Worm (Caenorhabditis elegans): ENCODE results near the gene nhr-14.

Gene nhr-14

ce11 chrX:8440001-8440735 is 35.8 kb downstream of the nhr-14 start:
- TF ChIP-seq repo-1 (tag; optimal IDR thresholded peaks at IDR 0.05) (no peak), nhr-80 (tag; optimal IDR thresholded peaks at IDR 0.05) (peak; percentile 70), egl-44 (GFP tag; IDR thresholded peaks at IDR 0.05) (no peak), madf-10 (tag; optimal IDR thresholded peaks at IDR 0.05) (peak; percentile 20), sdz-38 (tag; optimal IDR thresholded peaks at IDR 0.05) (no peak), lin-40 (tag; optimal IDR thresholded peaks at IDR 0.05) (no peak), Y56A3A.18 (GFP tag; IDR thresholded peaks at IDR 0.05) (no peak), somi-1 (GFP tag; optimal IDR thresholded peaks at IDR 0.05) (no peak), efl-1 (GFP tag; optimal IDR thresholded peaks at IDR 0.05) (no peak), tbx-9 (tag; optimal IDR thresholded peaks at IDR 0.05; ENCODE audit: borderline replicate concordance) (no peak), ZK185.1 (tag; optimal IDR thresholded peaks at IDR 0.05; ENCODE audit: poor library complexity, severe bottlenecking) (no peak), F33H1.4 (GFP tag; IDR thresholded peaks at IDR 0.05) (no peak), atf-7 (tag; optimal IDR thresholded peaks at IDR 0.05) (peak; percentile 22)

- TF ChIP-seq Y56A3A.18 (GFP tag; IDR thresholded peaks at IDR 0.05) (no peak), ama-1 (optimal IDR thresholded peaks at IDR 0.05) (no peak), ama-1 (GFP tag; optimal IDR thresholded peaks at IDR 0.05) (no peak), Y53F4B.3 (GFP tag; IDR thresholded peaks at IDR 0.05) (no peak), zim-3 (tag; optimal IDR thresholded peaks at IDR 0.05) (no peak), Y95B8A.8 (GFP tag; IDR thresholded peaks at IDR 0.05) (no peak), ceh-27 (GFP tag; optimal IDR thresholded peaks at IDR 0.05) (no peak), ztf-3 (GFP tag; optimal IDR thresholded peaks at IDR 0.05) (no peak), madf-6 (GFP tag; IDR thresholded peaks at IDR 0.05) (no peak), ztf-25 (GFP tag; IDR thresholded peaks at IDR 0.05) (no peak), cebp-2 (GFP tag; IDR thresholded peaks at IDR 0.05) (no peak), F57C9.4 (tag; optimal IDR thresholded peaks at IDR 0.05) (no peak), F49E8.2 (tag; optimal IDR thresholded peaks at IDR 0.05; ENCODE audit: insufficient read depth) (no peak), him-1 (tag; optimal IDR thresholded peaks at IDR 0.05) (no peak), B0261.1 (tag; optimal IDR thresholded peaks at IDR 0.05) (no peak)
Observed at ce11 chrX:8438756-8439155, 37.2 kb downstream of the nhr-14 start.

ce11 chrX:8432361-8432760 is 43.6 kb downstream of the nhr-14 start, which contains the start of gene kin-9:
TSS of gene kin-9 (plus strand) at chrX:8432661.
- TF ChIP-seq nhr-80 (tag; optimal IDR thresholded peaks at IDR 0.05), result no peak
- no peak for TF ChIP-seq lin-54 (GFP tag; optimal IDR thresholded peaks at IDR 0.05)
- no peak for TF ChIP-seq mes-4 (tag; optimal IDR thresholded peaks at IDR 0.05)
- no peak for TF ChIP-seq F49E8.2 (tag; optimal IDR thresholded peaks at IDR 0.05; ENCODE audit: insufficient read depth)
- TF ChIP-seq Y67H2A.10 (GFP tag; conservative IDR thresholded peaks at IDR 0.05), result no peak
- no peak for TF ChIP-seq C17E4.6 (GFP tag; IDR thresholded peaks at IDR 0.05)
- TF ChIP-seq ztf-26 (tag; optimal IDR thresholded peaks at IDR 0.05), result no peak
- TF ChIP-seq pha-4 (tag; optimal IDR thresholded peaks at IDR 0.05), result no peak

- TF ChIP-seq snpc-4 (GFP tag; optimal IDR thresholded peaks at IDR 0.05) (no peak), snpc-4 (tag; optimal IDR thresholded peaks at IDR 0.05) (peak in 2 of 4 experiments; percentile 88 to 89), snpc-1.1 (tag; optimal IDR thresholded peaks at IDR 0.05; ENCODE audit: insufficient read depth) (peak; percentile 7), lag-1 (GFP tag; IDR thresholded peaks at IDR 0.05) (no peak)
Observed at ce11 chrX:8429503-8429902, 46.5 kb downstream of the nhr-14 start.
